Fruit fly (Drosophila melanogaster) whole organism, pupa: ENCODE data around the gene Lcp65Ac.

Experiments used
- CG4496 ChIP-seq: fragments of 200-800 bp; sonication (Bioruptor generic); IDR thresholded peaks from 3 replicates; pipeline ENCODE4 v1.3.6; 2022; ENCODE audit warnings: missing biosample characterization, missing genetic modification characterization
- CG8159 ChIP-seq: fragments of 200-800 bp; sonication (Bioruptor generic); optimal IDR thresholded peaks from 3 replicates; lab custom pipeline; 2018; ENCODE audit warnings: missing biosample characterization, mild to moderate bottlenecking, missing genetic modification characterization, moderate library complexity
- CG8301 ChIP-seq: fragments of 200-800 bp; sonication (Bioruptor generic); optimal IDR thresholded peaks from 2 replicates; lab custom pipeline; 2018; ENCODE audit warnings: missing biosample characterization, mild to moderate bottlenecking, missing genetic modification characterization
- EcR ChIP-seq: fragments of 200-800 bp; sonication (Bioruptor generic); optimal IDR thresholded peaks from 3 replicates; lab custom pipeline; 2019; ENCODE audit warnings: missing biosample characterization, missing genetic modification characterization, mild to moderate bottlenecking, moderate library complexity, missing genetic modification reagents
- Snoo ChIP-seq: fragments of 200-800 bp; sonication (Bioruptor generic); optimal IDR thresholded peaks from 3 replicates; lab custom pipeline; 2017; ENCODE audit warnings: missing biosample characterization, mild to moderate bottlenecking, missing genetic modification characterization, inconsistent platforms

Lcp65Ac gene

DNA sequence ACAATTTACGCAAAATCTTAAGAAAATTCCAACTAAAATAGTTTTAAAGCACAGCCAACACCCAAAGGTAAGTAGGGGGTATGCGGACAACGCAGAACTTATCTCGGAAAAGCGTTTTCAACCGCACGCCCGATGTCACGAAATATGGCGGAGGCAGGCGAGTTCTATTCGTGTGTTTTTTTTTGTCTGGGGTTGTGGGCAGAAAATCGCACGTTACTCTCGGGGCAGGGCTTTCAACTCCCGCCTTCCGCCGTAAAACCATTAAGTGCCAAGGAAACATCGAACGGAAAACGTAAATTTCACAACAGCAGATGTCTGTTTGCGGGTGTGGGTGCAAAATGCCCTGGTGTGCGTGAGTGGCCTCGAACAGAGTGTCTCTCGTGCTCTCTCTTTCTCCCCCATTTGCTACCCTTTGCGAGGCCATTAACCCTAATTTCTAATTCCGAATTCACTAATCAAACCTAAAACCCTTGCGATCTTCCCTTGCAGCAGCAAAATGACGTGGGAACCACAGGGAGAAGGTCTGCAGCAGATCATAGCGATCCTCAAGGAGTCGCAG, 49.0 kb downstream of the Lcp65Ac start:
- no peak for TF ChIP-seq Snoo
- peak; percentile 96 for TF ChIP-seq EcR (GFP tag; lab: Kevin White, UChicago)
- 0 out of 3 replicates have a peak, but pooled peaks have one; percentile 4 for TF ChIP-seq CG4496 (GFP tag; lab: Robert Waterston, UW)
- TF ChIP-seq CG8159 = no peak
- no peak for TF ChIP-seq CG8301 (tag; lab: Kevin White, UChicago)
